Worm (Caenorhabditis elegans) whole organism, young adult: ENCODE results near the gene srh-47.

Experiments used
- F22D6.2 ChIP-seq: sonication (generic microtip); optimal IDR thresholded peaks from 2 replicates; lab custom pipeline; 2016; ENCODE audit warnings: mild to moderate bottlenecking, missing genetic modification characterization, missing compliant biosample characterization
- Y67H2A.10 ChIP-seq: fragments of 200-800 bp; sonication (Bioruptor generic); conservative IDR thresholded peaks from 2 replicates; pipeline ENCODE4 v1.3.6; 2022; ENCODE audit warnings: missing genetic modification reagents, missing genetic modification characterization, missing compliant biosample characterization
- Y79H2A.3 ChIP-seq: fragments of 200-800 bp; sonication (Bioruptor generic); conservative IDR thresholded peaks from 2 replicates; pipeline ENCODE4 v1.3.6; 2022; ENCODE audit warnings: missing genetic modification reagents, missing genetic modification characterization, missing compliant biosample characterization
- Y95B8A.8 ChIP-seq: fragments of 200-800 bp; sonication (Bioruptor generic); IDR thresholded peaks from 2 replicates; pipeline ENCODE4 v1.3.6; 2022; ENCODE audit warnings: missing genetic modification reagents, missing genetic modification characterization, missing compliant biosample characterization
- aptf-2 ChIP-seq: fragments of 200-800 bp; sonication (Bioruptor generic); conservative IDR thresholded peaks from 2 replicates; pipeline ENCODE4 v1.3.6; 2022; ENCODE audit warnings: missing genetic modification reagents, missing genetic modification characterization, missing compliant biosample characterization
- ceh-58 ChIP-seq: fragments of 200-800 bp; sonication (Bioruptor generic); IDR thresholded peaks from 2 replicates; pipeline ENCODE4 v1.3.6; 2022; ENCODE audit warnings: missing genetic modification characterization, missing compliant biosample characterization
- egl-18 ChIP-seq: fragments of 200-800 bp; sonication (Bioruptor generic); IDR thresholded peaks from 2 replicates; pipeline ENCODE4 v1.3.6; 2022; ENCODE audit warnings: missing genetic modification reagents, missing genetic modification characterization, missing compliant biosample characterization
- rec-8 ChIP-seq, 2 experiments: sonication (generic microtip); optimal IDR thresholded peaks; 2 replicates each; lab custom pipeline; 2016; ENCODE audit warnings: mild to moderate bottlenecking in 2 of 2, missing genetic modification characterization in 2 of 2, missing genetic modification reagents in 2 of 2, missing genotype in 2 of 2, missing biosample characterization in 1 of 2, missing compliant biosample characterization in 1 of 2, moderate library complexity in 1 of 2
- sea-2 ChIP-seq: fragments of 200-800 bp; sonication (Bioruptor generic); IDR thresholded peaks from 2 replicates; pipeline ENCODE4 v1.3.6; 2022; ENCODE audit warnings: missing genetic modification characterization, missing compliant biosample characterization
- snpc-1.3 ChIP-seq: sonication (generic microtip); optimal IDR thresholded peaks from 2 replicates; lab custom pipeline; 2017; ENCODE audit warnings: missing genetic modification characterization, mild to moderate bottlenecking, missing compliant biosample characterization, antibody characterized with exemption, moderate library complexity, missing genotype, missing genetic modification reagents; ENCODE audit not compliant: insufficient read depth
- snpc-4 ChIP-seq, 5 experiments: fragments of 150-350 bp in 1 of 5; sonication (generic microtip) in 4 of 5; optimal IDR thresholded peaks; 2 replicates each; lab custom pipeline; 2014 to 2018; ENCODE audit warnings: missing genetic modification characterization in 5 of 5, missing biosample characterization in 3 of 5, antibody characterized with exemption in 2 of 5, mild to moderate bottlenecking in 2 of 5, missing compliant biosample characterization in 2 of 5, missing genotype in 2 of 5, moderate library complexity in 2 of 5, missing genetic modification reagents in 1 of 5
- unc-130 ChIP-seq: sonication (generic microtip); optimal IDR thresholded peaks from 2 replicates; lab custom pipeline; 2016; ENCODE audit warnings: missing genetic modification reagents, missing genetic modification characterization, missing compliant biosample characterization
- ztf-6 ChIP-seq: fragments of 200-800 bp; sonication (Bioruptor generic); IDR thresholded peaks from 2 replicates; pipeline ENCODE4 v1.3.6; 2022; ENCODE audit warnings: missing genetic modification reagents, missing genetic modification characterization, missing compliant biosample characterization

DNA sequence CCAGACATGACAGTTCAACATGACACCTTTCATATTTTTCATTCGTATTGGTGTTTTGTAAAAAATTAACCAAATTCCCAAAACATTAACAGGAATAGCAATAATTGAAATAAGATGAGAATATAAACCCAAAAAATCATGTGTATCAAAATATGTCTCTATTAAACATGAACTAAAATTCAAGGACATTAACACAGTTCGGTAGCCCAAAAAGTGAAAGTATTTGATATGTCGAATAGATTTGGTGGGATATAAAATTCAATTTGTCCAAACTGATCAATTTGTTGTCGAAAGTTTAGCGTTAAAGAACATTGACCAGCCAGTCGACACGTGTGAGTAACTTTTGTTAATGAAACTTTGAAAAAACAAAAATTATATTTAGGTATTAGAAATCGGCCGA is 2.3 kb upstream of the srh-47 start, which contains the start of gene srh-46:
- TF ChIP-seq Y79H2A.3 (no peak), aptf-2 (GFP tag; lab: Robert Waterston, UW) (no peak), sea-2 (GFP tag; lab: Robert Waterston, UW) (no peak), unc-130 (no peak), rec-8 (tag; optimal IDR thresholded peaks at IDR 0.05; lab: Kevin White, UChicago) (no peak), snpc-1.3 (no peak), snpc-4 (GFP tag; optimal IDR thresholded peaks at IDR 0.05; lab: Kevin White, UChicago) (no peak), snpc-4 (tag; optimal IDR thresholded peaks at IDR 0.05; lab: Kevin White, UChicago) (no peak), Y95B8A.8 (GFP tag; lab: Robert Waterston, UW) (no peak), F22D6.2 (no peak), egl-18 (GFP tag; lab: Robert Waterston, UW) (no peak), ceh-58 (GFP tag; lab: Robert Waterston, UW) (no peak), Y67H2A.10 (GFP tag; lab: Robert Waterston, UW) (no peak), ztf-6 (no peak)
